Fruit fly (Drosophila melanogaster): Measurements from ENCODE around the gene CG10445.

- no peak for TF ChIP-seq CG17806 (tag; optimal IDR thresholded peaks at IDR 0.05)
- TF ChIP-seq CG8159 (tag; optimal IDR thresholded peaks at IDR 0.05): no peak
- no peak for TF ChIP-seq EcR (GFP tag; optimal IDR thresholded peaks at IDR 0.05)
- TF ChIP-seq Snoo (tag; optimal IDR thresholded peaks at IDR 0.05): no peak
- TF ChIP-seq CG32121 (GFP tag; IDR thresholded peaks at IDR 0.05): no peak
- TF ChIP-seq CG10348 (GFP tag; IDR thresholded peaks at IDR 0.05): no peak
- no peak for TF ChIP-seq CG12605 (GFP tag; IDR thresholded peaks at IDR 0.05)
- no peak for TF ChIP-seq CG4496 (GFP tag; IDR thresholded peaks at IDR 0.05)
- TF ChIP-seq rn (GFP tag; IDR thresholded peaks at IDR 0.05): no peak
- TF ChIP-seq D1 (tag; optimal IDR thresholded peaks at IDR 0.05): no peak
- no peak for TF ChIP-seq CG9948 (tag; optimal IDR thresholded peaks at IDR 0.05)
- TF ChIP-seq CG15710 (tag; optimal IDR thresholded peaks at IDR 0.05): no peak
These were observed 16.8 kb upstream of the CG10445 start for dm6 chr3R:7936786-7937363.
